Fruit fly (Drosophila melanogaster) whole organism, pupa: ENCODE data around the gene SPR.

ENCODE experiments used
- CG12605 ChIP-seq: fragments of 200-800 bp; sonication (Bioruptor generic); IDR thresholded peaks from 2 replicates; pipeline ENCODE4 v1.3.6; 2022; ENCODE audit warnings: missing biosample characterization, missing genetic modification characterization
- CG14655 ChIP-seq: fragments of 200-800 bp; sonication (Bioruptor generic); optimal IDR thresholded peaks from 3 replicates; lab custom pipeline; 2017; ENCODE audit warnings: mild to moderate bottlenecking, missing biosample characterization, missing genetic modification reagents, missing genetic modification characterization
- CG34367 ChIP-seq: fragments of 200-800 bp; sonication (Bioruptor generic); optimal IDR thresholded peaks from 2 replicates; lab custom pipeline; 2018; ENCODE audit warnings: missing biosample characterization, mild to moderate bottlenecking, missing genetic modification characterization
- Pif1B ChIP-seq: fragments of 200-800 bp; sonication (Bioruptor generic); optimal IDR thresholded peaks from 3 replicates; lab custom pipeline; 2016; ENCODE audit warnings: missing biosample characterization, missing genetic modification characterization
- gl ChIP-seq: fragments of 200-800 bp; sonication (Bioruptor generic); optimal IDR thresholded peaks from 2 replicates; lab custom pipeline; 2018; ENCODE audit warnings: missing biosample characterization, mild to moderate bottlenecking, missing genetic modification characterization

- TF ChIP-seq CG14655: no peak
- no peak for TF ChIP-seq CG34367 (tag; lab: Kevin White, UChicago)
- no peak for TF ChIP-seq gl (tag; lab: Kevin White, UChicago)
- no peak for TF ChIP-seq Pif1B (GFP tag; lab: Kevin White, UChicago)
- TF ChIP-seq CG12605 (GFP tag; lab: Robert Waterston, UW): no peak
These were observed 68.7 kb downstream of the SPR start for dm6 chrX:5515151-5515550.
